Worm (Caenorhabditis elegans) whole organism, L2 larva: ENCODE results near the gene F46C5.4.
A peak's percentile ranks its signal among the peaks of the same experiment; 100 is the strongest.

Experiments
- C34F6.9 ChIP-seq: fragments of 150-350 bp; optimal IDR thresholded peaks from 2 replicates; lab custom pipeline; 2014; ENCODE audit warnings: missing biosample characterization, missing genetic modification characterization
- R02D3.7 ChIP-seq: fragments of 150-350 bp; optimal IDR thresholded peaks from 2 replicates; lab custom pipeline; 2014; ENCODE audit warnings: missing biosample characterization, missing genetic modification characterization
- alr-1 ChIP-seq: fragments of 150-350 bp; optimal IDR thresholded peaks from 2 replicates; lab custom pipeline; 2014; ENCODE audit warnings: missing biosample characterization, missing genetic modification characterization
- aly-2 ChIP-seq: fragments of 150-350 bp; optimal IDR thresholded peaks from 2 replicates; lab custom pipeline; 2014; ENCODE audit warnings: missing biosample characterization, missing genetic modification characterization
- blmp-1 ChIP-seq: sonication (generic microtip); optimal IDR thresholded peaks from 2 replicates; lab custom pipeline; 2017; ENCODE audit warnings: missing genetic modification characterization, mild to moderate bottlenecking, missing compliant biosample characterization, antibody characterized with exemption, moderate library complexity; ENCODE audit not compliant: insufficient read depth
- ceh-16 ChIP-seq: fragments of 150-350 bp; optimal IDR thresholded peaks from 2 replicates; lab custom pipeline; 2014; ENCODE audit warnings: missing biosample characterization, missing genetic modification characterization
- ceh-82 ChIP-seq: fragments of 150-350 bp; optimal IDR thresholded peaks from 2 replicates; lab custom pipeline; 2014; ENCODE audit warnings: missing biosample characterization, missing genetic modification characterization
- crh-2 ChIP-seq: sonication (generic microtip); optimal IDR thresholded peaks from 2 replicates; lab custom pipeline; 2017; ENCODE audit warnings: missing biosample characterization, missing genetic modification characterization
- dmd-4 ChIP-seq: sonication (generic microtip); optimal IDR thresholded peaks from 2 replicates; lab custom pipeline; 2017; ENCODE audit warnings: missing biosample characterization, missing genetic modification characterization
- egl-27 ChIP-seq: sonication (generic microtip); optimal IDR thresholded peaks from 3 replicates; lab custom pipeline; 2017; ENCODE audit warnings: missing biosample characterization, missing genetic modification reagents, missing genetic modification characterization
- elt-1 ChIP-seq: fragments of 150-350 bp; optimal IDR thresholded peaks from 2 replicates; lab custom pipeline; 2014; ENCODE audit warnings: missing biosample characterization, missing genetic modification characterization
- elt-3 ChIP-seq: sonication (generic microtip); optimal IDR thresholded peaks from 2 replicates; lab custom pipeline; 2017; ENCODE audit warnings: missing biosample characterization, missing genetic modification characterization
- fos-1 ChIP-seq: fragments of 150-350 bp; optimal IDR thresholded peaks from 2 replicates; lab custom pipeline; 2014; ENCODE audit warnings: missing biosample characterization, missing genetic modification characterization
- lin-11 ChIP-seq: fragments of 150-350 bp; sonication (generic microtip); optimal IDR thresholded peaks from 2 replicates; lab custom pipeline; 2014; ENCODE audit warnings: missing biosample characterization, missing genetic modification characterization, inconsistent platforms, mixed read lengths
- lin-13 ChIP-seq: fragments of 150-350 bp; optimal IDR thresholded peaks from 2 replicates; lab custom pipeline; 2014; ENCODE audit warnings: missing biosample characterization, missing genetic modification reagents, missing genetic modification characterization
- mab-5 ChIP-seq: fragments of 150-350 bp; optimal IDR thresholded peaks from 2 replicates; lab custom pipeline; 2014; ENCODE audit warnings: missing biosample characterization, missing genetic modification characterization
- mdl-1 ChIP-seq, 2 experiments: fragments of 150-350 bp in 1 of 2; sonication (generic microtip) in 1 of 2; optimal IDR thresholded peaks; 2 replicates each; lab custom pipeline; 2017; ENCODE audit warnings: missing biosample characterization in 2 of 2, missing genetic modification characterization in 2 of 2
- nhr-10 ChIP-seq: sonication (generic microtip); optimal IDR thresholded peaks from 2 replicates; lab custom pipeline; 2017; ENCODE audit warnings: missing biosample characterization, missing genetic modification characterization
- nhr-12 ChIP-seq: fragments of 150-350 bp; optimal IDR thresholded peaks from 2 replicates; lab custom pipeline; 2014; ENCODE audit warnings: missing biosample characterization, missing genetic modification characterization
- nhr-129 ChIP-seq: fragments of 150-350 bp; optimal IDR thresholded peaks from 2 replicates; lab custom pipeline; 2014; ENCODE audit warnings: missing biosample characterization, missing genetic modification characterization
- nhr-21 ChIP-seq: fragments of 150-350 bp; optimal IDR thresholded peaks from 2 replicates; lab custom pipeline; 2014; ENCODE audit warnings: missing biosample characterization, missing genetic modification characterization
- nhr-23 ChIP-seq: fragments of 150-350 bp; optimal IDR thresholded peaks from 2 replicates; lab custom pipeline; 2014; ENCODE audit warnings: missing biosample characterization, missing genetic modification reagents, missing genetic modification characterization
- nhr-25 ChIP-seq: fragments of 150-350 bp; sonication (generic microtip); optimal IDR thresholded peaks from 3 replicates; lab custom pipeline; 2014; ENCODE audit warnings: missing biosample characterization, missing genetic modification characterization
- nhr-6 ChIP-seq: fragments of 150-350 bp; optimal IDR thresholded peaks from 2 replicates; lab custom pipeline; 2014; ENCODE audit warnings: missing biosample characterization, missing genetic modification characterization
- nhr-77 ChIP-seq: fragments of 150-350 bp; optimal IDR thresholded peaks from 2 replicates; lab custom pipeline; 2014; ENCODE audit warnings: missing biosample characterization, missing genetic modification characterization
- peb-1 ChIP-seq: fragments of 150-350 bp; optimal IDR thresholded peaks from 2 replicates; lab custom pipeline; 2014; ENCODE audit warnings: missing biosample characterization, missing genetic modification characterization
- sem-4 ChIP-seq: fragments of 150-350 bp; optimal IDR thresholded peaks from 2 replicates; lab custom pipeline; 2014; ENCODE audit warnings: missing biosample characterization, missing genetic modification reagents, missing genetic modification characterization
- skn-1 ChIP-seq: sonication (generic microtip); optimal IDR thresholded peaks from 2 replicates; lab custom pipeline; 2017; ENCODE audit warnings: missing biosample characterization, missing genetic modification characterization
- sma-3 ChIP-seq: sonication (generic microtip); optimal IDR thresholded peaks from 2 replicates; lab custom pipeline; 2016; ENCODE audit warnings: missing genetic modification reagents, missing genetic modification characterization, missing compliant biosample characterization
- sma-9 ChIP-seq, 2 experiments: fragments of 150-350 bp in 1 of 2; sonication (generic microtip) in 1 of 2; optimal IDR thresholded peaks; 2 replicates each; lab custom pipeline; 2014 to 2016; ENCODE audit warnings: missing genetic modification characterization in 2 of 2, mild to moderate bottlenecking in 1 of 2, missing biosample characterization in 1 of 2, missing compliant biosample characterization in 1 of 2, missing genetic modification reagents in 1 of 2, moderate library complexity in 1 of 2
- snpc-4 ChIP-seq: fragments of 150-350 bp; optimal IDR thresholded peaks from 2 replicates; lab custom pipeline; 2014; ENCODE audit warnings: missing biosample characterization, missing genetic modification characterization
- unc-39 ChIP-seq: fragments of 150-350 bp; optimal IDR thresholded peaks from 2 replicates; lab custom pipeline; 2014; ENCODE audit warnings: missing biosample characterization, missing genetic modification characterization
- unc-55 ChIP-seq: fragments of 150-350 bp; sonication (generic microtip); optimal IDR thresholded peaks from 3 replicates; lab custom pipeline; 2014; ENCODE audit warnings: missing biosample characterization, missing genetic modification reagents, missing genetic modification characterization
- unc-62 ChIP-seq: fragments of 150-350 bp; optimal IDR thresholded peaks from 2 replicates; lab custom pipeline; 2014; ENCODE audit warnings: missing biosample characterization, missing genetic modification reagents, missing genetic modification characterization
- zag-1 ChIP-seq: fragments of 150-350 bp; optimal IDR thresholded peaks from 2 replicates; lab custom pipeline; 2014; ENCODE audit warnings: missing biosample characterization, missing genetic modification characterization
- ztf-11 ChIP-seq: sonication (generic microtip); optimal IDR thresholded peaks from 2 replicates; lab custom pipeline; 2017; ENCODE audit warnings: missing biosample characterization, missing genetic modification characterization
- ztf-4 ChIP-seq: fragments of 150-350 bp; optimal IDR thresholded peaks from 2 replicates; lab custom pipeline; 2014; ENCODE audit warnings: missing biosample characterization, missing genetic modification characterization

F46C5.4 gene

DNA sequence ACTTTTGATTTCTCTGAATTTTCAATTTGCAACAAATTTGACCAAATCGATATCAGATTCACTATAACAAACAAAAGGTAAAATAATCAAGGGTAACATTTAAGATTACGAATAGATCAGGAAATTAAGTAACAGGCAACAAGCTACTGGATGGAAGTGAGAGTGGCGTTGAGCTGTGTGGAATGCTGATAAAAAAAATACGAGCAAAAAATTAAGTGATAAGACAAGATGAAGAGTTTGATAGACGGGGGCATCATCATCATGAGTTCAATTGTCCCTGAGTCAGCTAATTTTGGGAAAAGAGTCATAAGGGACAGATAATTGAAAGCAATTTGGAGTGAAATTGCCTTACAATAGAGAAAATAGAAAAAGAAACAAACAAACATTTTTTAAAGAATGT, 31.0 kb downstream of the F46C5.4 start:
- TF ChIP-seq alr-1 (tag; lab: Kevin White, UChicago) (no peak), egl-27 (no peak), dmd-4 (tag; lab: Kevin White, UChicago) (no peak), R02D3.7 (no peak), lin-13 (GFP tag; lab: Kevin White, UChicago) (no peak), skn-1 (tag; lab: Kevin White, UChicago) (no peak), peb-1 (tag; lab: Kevin White, UChicago) (no peak), zag-1 (no peak), nhr-129 (tag; lab: Kevin White, UChicago) (no peak), fos-1 (tag; lab: Kevin White, UChicago) (peak; percentile 93), crh-2 (peak; percentile 9), snpc-4 (tag; lab: Kevin White, UChicago) (no peak)
- TF ChIP-seq, all 48 proteins: peak for 2

DNA sequence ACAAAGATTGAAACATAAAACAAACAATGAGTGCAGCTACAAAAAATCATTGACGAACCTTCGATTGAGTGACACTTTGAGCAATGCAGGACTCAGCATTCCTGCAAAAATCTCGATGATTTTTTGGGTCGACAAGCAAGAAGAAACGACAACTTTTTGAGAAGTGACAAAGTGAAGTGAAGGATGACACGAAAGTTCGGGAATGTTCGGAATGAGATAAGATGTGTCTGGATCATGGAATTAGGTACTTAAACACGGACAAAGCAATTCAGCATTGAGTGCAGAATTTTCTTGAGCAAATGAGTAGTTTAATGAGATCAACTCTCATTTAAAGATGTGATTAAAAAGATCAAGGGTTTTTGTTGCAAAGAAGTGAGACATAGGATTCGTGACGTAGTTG, 38.0 kb downstream of the F46C5.4 start, which contains the start of gene T07D4.2:
Gene T07D4.2, minus strand, starts transcription at position 101 of the 400 bp plus-strand sequence.
- TF ChIP-seq skn-1 (tag; lab: Kevin White, UChicago) = no peak
- no peak for TF ChIP-seq mdl-1 (tag; optimal IDR thresholded peaks at IDR 0.05; lab: Kevin White, UChicago)
- no peak for TF ChIP-seq unc-39 (tag; lab: Kevin White, UChicago)
- TF ChIP-seq sma-9 (GFP tag; optimal IDR thresholded peaks at IDR 0.05; lab: Kevin White, UChicago) = no peak
- TF ChIP-seq sma-9 (tag; optimal IDR thresholded peaks at IDR 0.05; lab: Kevin White, UChicago) = no peak
- no peak for TF ChIP-seq crh-2
- no peak for TF ChIP-seq nhr-23 (tag; lab: Kevin White, UChicago)
- TF ChIP-seq nhr-25 (tag; lab: Kevin White, UChicago) = no peak
- TF ChIP-seq egl-27 = no peak
- TF ChIP-seq blmp-1 (tag; lab: Kevin White, UChicago) = no peak
- no peak for TF ChIP-seq nhr-21 (tag; lab: Kevin White, UChicago)
- no peak for TF ChIP-seq nhr-77
- TF ChIP-seq elt-3 (tag; lab: Kevin White, UChicago) = no peak
- TF ChIP-seq sma-3 (GFP tag; lab: Kevin White, UChicago) = no peak
- TF ChIP-seq sem-4 = no peak
- TF ChIP-seq lin-11 (tag; lab: Kevin White, UChicago) = no peak
- TF ChIP-seq mab-5 (tag; lab: Kevin White, UChicago) = no peak
- no peak for TF ChIP-seq ceh-82
- no peak for TF ChIP-seq ztf-11 (tag; lab: Kevin White, UChicago)

DNA sequence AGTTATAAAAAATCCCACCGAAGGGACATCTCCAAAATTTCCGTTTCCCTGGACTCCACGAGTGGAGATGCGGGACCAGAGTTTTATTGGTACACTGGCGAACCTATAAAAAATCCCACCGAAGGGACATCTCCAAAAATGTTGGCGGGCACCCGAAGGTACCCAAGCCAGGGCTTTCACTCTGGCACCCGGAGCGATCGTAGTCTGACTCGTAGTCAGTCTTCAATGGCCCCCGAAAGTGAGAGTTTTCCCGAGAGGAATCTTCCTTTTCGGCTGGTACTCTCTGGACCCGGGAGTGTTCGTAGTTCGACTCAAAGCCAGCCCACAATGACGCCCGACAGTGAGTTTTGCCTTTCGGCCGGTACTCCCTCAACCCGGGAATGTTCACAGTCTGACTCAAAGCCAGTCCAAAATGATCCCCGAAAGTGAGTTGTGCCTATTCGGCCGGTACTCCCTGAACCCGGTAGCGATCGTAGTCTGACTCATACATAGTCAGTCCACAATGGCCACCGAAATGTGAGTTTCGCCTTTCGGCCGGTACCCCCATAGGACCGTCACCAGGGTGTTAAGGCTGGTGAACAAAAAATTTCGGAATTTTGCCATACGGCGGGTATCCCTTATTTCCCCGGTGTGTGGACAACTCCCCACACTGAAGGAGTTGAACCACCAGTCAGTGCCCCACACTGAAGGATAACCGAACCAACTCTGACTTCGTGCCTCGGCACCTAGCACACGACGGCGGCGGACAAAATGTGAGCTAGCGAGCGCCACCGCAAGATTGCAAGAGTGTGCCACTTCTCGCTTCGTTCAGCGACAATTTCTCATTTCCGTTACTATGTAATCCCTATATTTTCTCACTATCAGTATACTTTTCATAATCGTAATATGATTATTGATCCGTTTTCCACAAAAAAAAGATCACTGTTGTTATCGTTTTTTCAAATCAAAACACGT, 41.4 kb downstream of the F46C5.4 start:
- no peak for TF ChIP-seq C34F6.9 (tag; lab: Kevin White, UChicago)
- TF ChIP-seq nhr-12 = no peak
- peak; percentile 67 for TF ChIP-seq snpc-4 (tag; lab: Kevin White, UChicago)
- no peak for TF ChIP-seq mdl-1 (tag; optimal IDR thresholded peaks at IDR 0.05; lab: Kevin White, UChicago)

DNA sequence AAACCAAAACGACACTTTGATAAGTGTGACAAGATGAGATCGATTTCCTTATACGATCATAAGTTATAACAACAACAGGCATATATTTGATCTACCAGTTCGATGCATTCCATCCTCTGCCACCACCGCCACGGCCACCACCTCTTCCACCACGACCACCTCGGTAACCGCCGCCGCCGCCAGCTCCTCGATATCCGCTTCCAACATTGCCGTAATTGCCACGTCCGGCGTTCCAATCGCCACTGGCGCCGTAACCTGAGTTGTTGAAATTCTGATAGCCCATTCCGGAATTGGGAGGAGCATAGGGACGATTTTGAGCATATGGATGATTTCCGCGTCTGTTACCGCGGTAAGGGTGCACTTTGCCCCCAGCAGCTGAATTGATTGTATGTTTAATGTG, 42.6 kb downstream of the F46C5.4 start:
- TF ChIP-seq crh-2 (no peak), R02D3.7 (no peak), ceh-16 (tag; lab: Kevin White, UChicago) (no peak), aly-2 (tag; lab: Kevin White, UChicago) (no peak), nhr-12 (no peak)

DNA sequence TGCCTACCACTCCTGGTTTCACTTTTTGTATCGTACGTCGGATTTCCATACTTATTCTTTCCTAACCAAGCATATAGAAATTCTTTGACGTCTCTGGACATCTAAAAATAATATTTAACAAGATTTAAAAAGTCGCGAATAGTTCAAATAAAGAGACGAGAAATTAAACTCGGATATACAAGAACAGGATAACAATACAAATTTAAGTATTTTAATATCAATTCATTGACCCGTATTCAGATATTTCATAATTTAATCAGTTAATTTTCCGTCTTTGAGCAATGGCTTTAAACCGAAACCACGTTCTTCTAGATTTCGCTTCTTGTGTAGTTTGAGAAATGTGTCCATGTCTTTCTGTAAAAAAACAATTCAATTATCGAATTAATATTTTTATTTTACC, 47.7 kb downstream of the F46C5.4 start, which contains the start of gene rha-1:
Gene rha-1, minus strand, starts transcription at position 101 of the 400 bp plus-strand sequence.
- TF ChIP-seq unc-39 (tag; lab: Kevin White, UChicago) (no peak), R02D3.7 (no peak), elt-1 (tag; lab: Kevin White, UChicago) (no peak), dmd-4 (tag; lab: Kevin White, UChicago) (no peak), nhr-10 (tag; lab: Kevin White, UChicago) (no peak), lin-13 (GFP tag; lab: Kevin White, UChicago) (no peak), unc-62 (GFP tag; lab: Kevin White, UChicago) (no peak), crh-2 (no peak), sem-4 (no peak), nhr-6 (no peak), unc-55 (GFP tag; lab: Kevin White, UChicago) (no peak), ceh-16 (tag; lab: Kevin White, UChicago) (no peak), lin-11 (tag; lab: Kevin White, UChicago) (no peak), ztf-4 (tag; lab: Kevin White, UChicago) (no peak), snpc-4 (tag; lab: Kevin White, UChicago) (no peak), zag-1 (no peak), alr-1 (tag; lab: Kevin White, UChicago) (no peak), nhr-21 (tag; lab: Kevin White, UChicago) (no peak)
